Fruit fly (Drosophila melanogaster) whole organism, embryonic: ENCODE data around the gene Ppcs.

Source experiments
- CG10267 ChIP-seq: fragments of 200-800 bp; sonication (Bioruptor generic); optimal IDR thresholded peaks from 2 replicates; lab custom pipeline; 2018; ENCODE audit warnings: missing biosample characterization, mild to moderate bottlenecking, missing genetic modification characterization, moderate library complexity
- CG11093 ChIP-seq: fragments of 200-800 bp; sonication (Bioruptor generic); IDR thresholded peaks from 3 replicates; pipeline ENCODE4 v1.3.6; 2022; ENCODE audit warnings: missing biosample characterization, missing genetic modification characterization
- CG13894 ChIP-seq: fragments of 200-800 bp; sonication (Bioruptor generic); optimal IDR thresholded peaks from 3 replicates; lab custom pipeline; 2018; ENCODE audit warnings: missing biosample characterization, mild to moderate bottlenecking, missing genetic modification characterization, moderate library complexity
- CG15696 ChIP-seq: fragments of 200-800 bp; sonication (Bioruptor generic); optimal IDR thresholded peaks from 2 replicates; lab custom pipeline; 2019; ENCODE audit warnings: missing biosample characterization, mild to moderate bottlenecking, missing genetic modification characterization, moderate library complexity
- CG17829 ChIP-seq: fragments of 200-800 bp; optimal IDR thresholded peaks from 2 replicates; lab custom pipeline; 2019; ENCODE audit warnings: missing biosample characterization, mild to moderate bottlenecking, missing genetic modification characterization, moderate library complexity
- CG17912 ChIP-seq: fragments of 200-800 bp; sonication (Bioruptor generic); optimal IDR thresholded peaks from 2 replicates; lab custom pipeline; 2018; ENCODE audit warnings: missing biosample characterization, mild to moderate bottlenecking, missing genetic modification characterization
- CG18764 ChIP-seq: fragments of 200-800 bp; sonication (Bioruptor generic); optimal IDR thresholded peaks from 3 replicates; lab custom pipeline; 2016; ENCODE audit warnings: missing biosample characterization, missing genetic modification characterization
- CG2120 ChIP-seq: fragments of 200-800 bp; sonication (Bioruptor generic); optimal IDR thresholded peaks from 3 replicates; lab custom pipeline; 2016; ENCODE audit warnings: missing biosample characterization, missing genetic modification characterization
- CG2199 ChIP-seq: fragments of 200-800 bp; sonication (Bioruptor generic); IDR thresholded peaks from 3 replicates; pipeline ENCODE4 v1.3.6; 2022; ENCODE audit warnings: missing biosample characterization, missing genetic modification characterization
- CG33557 ChIP-seq: fragments of 200-800 bp; sonication (Bioruptor generic); optimal IDR thresholded peaks from 2 replicates; lab custom pipeline; 2019; ENCODE audit warnings: missing biosample characterization, mild to moderate bottlenecking, missing genetic modification characterization, moderate library complexity
- CG34422 ChIP-seq: fragments of 200-800 bp; sonication (Bioruptor generic); IDR thresholded peaks from 3 replicates; pipeline ENCODE4 v1.3.6; 2022; ENCODE audit warnings: missing biosample characterization, missing genetic modification characterization
- CG3847 ChIP-seq: fragments of 200-800 bp; sonication (Bioruptor generic); IDR thresholded peaks from 2 replicates; pipeline ENCODE4 v1.3.6; 2022; ENCODE audit warnings: missing biosample characterization, missing genetic modification characterization
- CG42726 ChIP-seq: fragments of 200-800 bp; sonication (Bioruptor generic); IDR thresholded peaks from 2 replicates; pipeline ENCODE4 v1.3.6; 2022; ENCODE audit warnings: missing biosample characterization, missing genetic modification characterization; ENCODE audit not compliant: partially characterized antibody
- CG4424 ChIP-seq: fragments of 200-800 bp; sonication (Bioruptor generic); optimal IDR thresholded peaks from 3 replicates; lab custom pipeline; 2016; ENCODE audit warnings: missing biosample characterization, missing genetic modification characterization
- CG7928 ChIP-seq: fragments of 200-800 bp; sonication (Bioruptor generic); optimal IDR thresholded peaks from 2 replicates; lab custom pipeline; 2017; ENCODE audit warnings: missing biosample characterization, mild to moderate bottlenecking, missing genetic modification characterization
- CG7987 ChIP-seq: fragments of 200-800 bp; sonication (Bioruptor generic); optimal IDR thresholded peaks from 2 replicates; lab custom pipeline; 2018; ENCODE audit warnings: missing biosample characterization, mild to moderate bottlenecking, missing genetic modification characterization, moderate library complexity
- CG8924 ChIP-seq: fragments of 200-800 bp; optimal IDR thresholded peaks from 3 replicates; lab custom pipeline; 2019; ENCODE audit warnings: missing biosample characterization, mild to moderate bottlenecking, missing genetic modification characterization, moderate library complexity
- E2f2 ChIP-seq: fragments of 200-800 bp; sonication (Bioruptor generic); IDR thresholded peaks from 2 replicates; pipeline ENCODE4 v1.3.6; 2022; ENCODE audit warnings: missing biosample characterization, missing genetic modification characterization
- ERR ChIP-seq: fragments of 200-800 bp; sonication (Bioruptor generic); optimal IDR thresholded peaks from 2 replicates; lab custom pipeline; 2016; ENCODE audit warnings: missing biosample characterization, missing genetic modification characterization
- Ets97D ChIP-seq: fragments of 200-800 bp; sonication (Bioruptor generic); optimal IDR thresholded peaks from 3 replicates; lab custom pipeline; 2016; ENCODE audit warnings: missing biosample characterization, missing genetic modification characterization
- Fer1 ChIP-seq: fragments of 200-800 bp; sonication (Bioruptor generic); optimal IDR thresholded peaks from 2 replicates; lab custom pipeline; 2017; ENCODE audit warnings: missing biosample characterization, mild to moderate bottlenecking, missing genetic modification characterization
- HLH3B ChIP-seq: fragments of 200-800 bp; sonication (Bioruptor generic); IDR thresholded peaks from 2 replicates; pipeline ENCODE4 v1.3.6; 2022; ENCODE audit warnings: missing biosample characterization, missing genetic modification characterization
- HmgD ChIP-seq: fragments of 200-800 bp; sonication (Bioruptor generic); optimal IDR thresholded peaks from 3 replicates; lab custom pipeline; 2016; ENCODE audit warnings: missing biosample characterization, missing genetic modification characterization
- Hr39 ChIP-seq: fragments of >200 bp; optimal IDR thresholded peaks from 2 replicates; lab custom pipeline; 2017
- MTF-1 ChIP-seq: fragments of 200-800 bp; sonication (Bioruptor generic); optimal IDR thresholded peaks from 2 replicates; lab custom pipeline; 2018; ENCODE audit warnings: missing biosample characterization, mild to moderate bottlenecking, missing genetic modification characterization, borderline replicate concordance
- NFAT ChIP-seq: fragments of 200-800 bp; sonication (Bioruptor generic); IDR thresholded peaks from 2 replicates; pipeline ENCODE4 v1.3.6; 2022; ENCODE audit warnings: missing biosample characterization, missing genetic modification characterization
- Rfx ChIP-seq: fragments of 200-800 bp; sonication (Bioruptor generic); IDR thresholded peaks from 2 replicates; pipeline ENCODE4 v1.3.6; 2022; ENCODE audit warnings: missing biosample characterization, missing genetic modification characterization
- Sry-δ ChIP-seq: fragments of 200-800 bp; sonication (Bioruptor generic); optimal IDR thresholded peaks from 2 replicates; lab custom pipeline; 2016; ENCODE audit warnings: missing biosample characterization, missing genetic modification characterization
- Trl ChIP-seq, 3 experiments: fragments of >200 bp in 2 of 3; fragments of 200-800 bp in 1 of 3; sonication (Bioruptor generic) in 1 of 3; optimal IDR thresholded peaks; 2 replicates in 1 of 3; 3 replicates in 2 of 3; lab custom pipeline; 2016 to 2017; ENCODE audit warnings: missing biosample characterization in 1 of 3, missing genetic modification characterization in 1 of 3
- aop ChIP-seq: fragments of 200-800 bp; sonication (Bioruptor generic); IDR thresholded peaks from 2 replicates; pipeline ENCODE4 v1.3.6; 2022; ENCODE audit warnings: missing biosample characterization, missing genetic modification characterization
- chif ChIP-seq, 2 experiments: fragments of 200-800 bp; sonication (Bioruptor generic); optimal IDR thresholded peaks; 3 replicates each; lab custom pipeline; 2016; ENCODE audit warnings: missing biosample characterization in 2 of 2, missing genetic modification characterization in 2 of 2
- ci ChIP-seq: fragments of 200-800 bp; sonication (Bioruptor generic); IDR thresholded peaks from 3 replicates; pipeline ENCODE4 v1.3.6; 2022; ENCODE audit warnings: missing biosample characterization, missing genetic modification characterization
- crp ChIP-seq, 2 experiments: fragments of 200-800 bp; sonication (Bioruptor generic); optimal IDR thresholded peaks; 2 replicates in 1 of 2; 3 replicates in 1 of 2; lab custom pipeline; 2017; ENCODE audit warnings: missing biosample characterization in 2 of 2, missing genetic modification characterization in 2 of 2, mild to moderate bottlenecking in 1 of 2, moderate library complexity in 1 of 2
- dmrt99B ChIP-seq: fragments of 200-800 bp; sonication (Bioruptor generic); optimal IDR thresholded peaks from 2 replicates; lab custom pipeline; 2018; ENCODE audit warnings: missing biosample characterization, mild to moderate bottlenecking, missing genetic modification characterization, moderate library complexity
- eve ChIP-seq, 2 experiments: fragments of >200 bp; optimal IDR thresholded peaks; 2 replicates each; lab custom pipeline; 2017; ENCODE audit warnings: missing biosample characterization in 2 of 2, missing genetic modification characterization in 2 of 2
- fru ChIP-seq: fragments of >200 bp; optimal IDR thresholded peaks from 2 replicates; lab custom pipeline; 2017
- gcm ChIP-seq: fragments of 200-800 bp; sonication (Bioruptor generic); optimal IDR thresholded peaks from 2 replicates; lab custom pipeline; 2019; ENCODE audit warnings: missing biosample characterization, mild to moderate bottlenecking, missing genetic modification characterization, moderate library complexity
- gsb-n ChIP-seq: fragments of 200-800 bp; sonication (Bioruptor generic); optimal IDR thresholded peaks from 3 replicates; lab custom pipeline; 2018; ENCODE audit warnings: missing biosample characterization, mild to moderate bottlenecking, missing genetic modification characterization
- insv ChIP-seq, 2 experiments: fragments of 200-800 bp; sonication (Bioruptor generic); optimal IDR thresholded peaks; 3 replicates each; lab custom pipeline; 2016 to 2018; ENCODE audit warnings: missing biosample characterization in 2 of 2, missing genetic modification characterization in 2 of 2
- lab ChIP-seq: fragments of 200-800 bp; sonication (Bioruptor generic); optimal IDR thresholded peaks from 3 replicates; lab custom pipeline; 2017; ENCODE audit warnings: missing biosample characterization, missing genetic modification characterization, mild to moderate bottlenecking, moderate library complexity, missing genetic modification reagents
- pfk ChIP-seq: fragments of 200-800 bp; sonication (Bioruptor generic); optimal IDR thresholded peaks from 2 replicates; lab custom pipeline; 2018; ENCODE audit warnings: missing biosample characterization, mild to moderate bottlenecking, missing genetic modification characterization, moderate library complexity
- salm ChIP-seq: fragments of 200-800 bp; sonication (Bioruptor generic); optimal IDR thresholded peaks from 2 replicates; lab custom pipeline; 2018; ENCODE audit warnings: missing biosample characterization, mild to moderate bottlenecking, missing genetic modification characterization
- sens ChIP-seq: fragments of 200-800 bp; sonication (Bioruptor generic); peaks from one replicate; lab custom pipeline; 2016; ENCODE audit warnings: missing biosample characterization, missing genetic modification characterization
- slbo ChIP-seq: fragments of 200-800 bp; sonication (Bioruptor generic); IDR thresholded peaks from 2 replicates; pipeline ENCODE4 v1.3.6; 2022; ENCODE audit warnings: missing biosample characterization, missing genetic modification characterization
- ssp ChIP-seq: fragments of 200-800 bp; sonication (Bioruptor generic); IDR thresholded peaks from 2 replicates; pipeline ENCODE4 v1.3.6; 2022; ENCODE audit warnings: missing biosample characterization, missing genetic modification characterization
- stwl ChIP-seq: fragments of 200-800 bp; sonication (Bioruptor generic); optimal IDR thresholded peaks from 3 replicates; lab custom pipeline; 2018; ENCODE audit warnings: missing biosample characterization, mild to moderate bottlenecking, missing genetic modification characterization, moderate library complexity
- trem ChIP-seq: fragments of 200-800 bp; optimal IDR thresholded peaks from 3 replicates; lab custom pipeline; 2019; ENCODE audit warnings: missing biosample characterization, mild to moderate bottlenecking, missing genetic modification characterization, moderate library complexity
- yki ChIP-seq: fragments of >200 bp; optimal IDR thresholded peaks from 3 replicates; lab custom pipeline; 2018

Ppcs gene

dm6 chr3R:19096299-19097048 lies 51.2 kb downstream of the Ppcs start, which contains the start of gene CG6040 (continued):
- TF ChIP-seq ssp (peak; percentile 26; the same call in 1 of the 2 replicates), CG17829 (tag; lab: Kevin White, UChicago) (peak; percentile 45), MTF-1 (peak; percentile 37), slbo (GFP tag; lab: Robert Waterston, UW) (peak; percentile 68; the same call in 1 of the 2 replicates), CG33557 (GFP tag; lab: Kevin White, UChicago) (peak; percentile 6), crp (GFP tag; optimal IDR thresholded peaks at IDR 0.05; lab: Kevin White, UChicago) (peak in 1 of 2 experiments; percentile 12), CG11093 (no peak), CG2120 (GFP tag; lab: Kevin White, UChicago) (peak; percentile 61), ci (GFP tag; lab: Robert Waterston, UW) (peak; percentile 55), gcm (GFP tag; lab: Kevin White, UChicago) (no peak), dmrt99B (tag; lab: Kevin White, UChicago) (peak; percentile 9), lab (peak; percentile 48), Trl (optimal IDR thresholded peaks at IDR 0.05; lab: Kevin White, UChicago) (peak; percentile 61), Trl (GFP tag; optimal IDR thresholded peaks at IDR 0.05; lab: Kevin White, UChicago) (peak; percentile 66), E2f2 (peak; percentile 69), insv (GFP tag; optimal IDR thresholded peaks at IDR 0.05; lab: Kevin White, UChicago) (peak; percentile 80 to 99), CG4424 (GFP tag; lab: Kevin White, UChicago) (peak; percentile 34), trem (tag; lab: Kevin White, UChicago) (peak; percentile 59), HLH3B (GFP tag; lab: Robert Waterston, UW) (0 out of 2 replicates have a peak, but pooled peaks have one; percentile 25), Rfx (peak; percentile 62), CG18764 (peak; percentile 37)

- TF ChIP-seq Fer1 (GFP tag; lab: Kevin White, UChicago) (no peak), salm (tag; lab: Kevin White, UChicago) (peak; percentile 1), NFAT (no peak), chif (GFP tag; optimal IDR thresholded peaks at IDR 0.05; lab: Kevin White, UChicago) (no peak), CG42726 (GFP tag; lab: Robert Waterston, UW) (peak; percentile 45; the same call in 1 of the 2 replicates), CG7987 (GFP tag; lab: Kevin White, UChicago) (no peak), CG10267 (tag; lab: Kevin White, UChicago) (peak; percentile 46), CG2199 (no peak), Ets97D (GFP tag; lab: Kevin White, UChicago) (peak; percentile 61), ERR (GFP tag; lab: Kevin White, UChicago) (no peak), stwl (tag; lab: Kevin White, UChicago) (peak; percentile 70), CG17912 (peak; percentile 6), yki (lab: Kevin White, UChicago) (no peak), HmgD (GFP tag; lab: Kevin White, UChicago) (peak; percentile 28), Rfx (peak; percentile 38), sens (GFP tag; lab: Kevin White, UChicago) (peak; percentile 70), Sry-δ (GFP tag; lab: Kevin White, UChicago) (peak; percentile 10), trem (tag; lab: Kevin White, UChicago) (peak; percentile 14), dmrt99B (tag; lab: Kevin White, UChicago) (no peak), gcm (GFP tag; lab: Kevin White, UChicago) (no peak), gsb-n (tag; lab: Kevin White, UChicago) (no peak), CG13894 (tag; lab: Kevin White, UChicago) (no peak), fru (no peak), eve (GFP tag; optimal IDR thresholded peaks at IDR 0.05; lab: Kevin White, UChicago) (peak in 1 of 2 experiments; percentile 22), CG8924 (tag; lab: Kevin White, UChicago) (no peak), Hr39 (lab: Kevin White, UChicago) (no peak), CG34422 (GFP tag; lab: Robert Waterston, UW) (peak; percentile 44; the same call in 1 of the 3 replicates), CG7928 (GFP tag; lab: Kevin White, UChicago) (peak; percentile 88), CG15696 (tag; lab: Kevin White, UChicago) (no peak), pfk (no peak), aop (no peak), CG3847 (GFP tag; lab: Robert Waterston, UW) (peak; percentile 76)
Observed at dm6 chr3R:19094799-19095418, 52.8 kb downstream of the Ppcs start, which contains the start of the genes mRpL55 and ATPsynD. Gene mRpL55 (minus strand): TSS chr3R:19094905. Gene ATPsynD (plus strand): TSS chr3R:19095000.
